Fruit fly (Drosophila melanogaster) whole organism, embryonic: ENCODE measurements around the gene FASN2.
A peak's percentile ranks its signal among the peaks of the same experiment; 100 is the strongest.

Experiments
- Bdp1 ChIP-seq: fragments of 200-800 bp; sonication (Bioruptor generic); optimal IDR thresholded peaks from 3 replicates; lab custom pipeline; 2016; ENCODE audit warnings: missing biosample characterization, missing genetic modification characterization
- CG10147 ChIP-seq: fragments of 200-800 bp; sonication (Bioruptor generic); optimal IDR thresholded peaks from 2 replicates; lab custom pipeline; 2019; ENCODE audit warnings: missing biosample characterization, mild to moderate bottlenecking, missing genetic modification characterization, moderate library complexity
- CG10366 ChIP-seq: fragments of 200-800 bp; sonication (Bioruptor generic); IDR thresholded peaks from 2 replicates; pipeline ENCODE4 v1.3.6; 2022; ENCODE audit warnings: missing biosample characterization, missing genetic modification characterization
- CG12071 ChIP-seq: fragments of 200-800 bp; sonication (Bioruptor generic); optimal IDR thresholded peaks from 3 replicates; lab custom pipeline; 2018; ENCODE audit warnings: missing biosample characterization, mild to moderate bottlenecking, missing genetic modification characterization
- CG12299 ChIP-seq: fragments of 200-800 bp; sonication (Bioruptor generic); optimal IDR thresholded peaks from 2 replicates; lab custom pipeline; 2018; ENCODE audit warnings: missing biosample characterization, mild to moderate bottlenecking, missing genetic modification characterization
- CG1233 ChIP-seq: fragments of 200-800 bp; sonication (Bioruptor generic); optimal IDR thresholded peaks from 4 replicates; lab custom pipeline; 2018; ENCODE audit warnings: missing biosample characterization, mild to moderate bottlenecking, missing genetic modification characterization
- CG14441 ChIP-seq: fragments of 200-800 bp; sonication (Bioruptor generic); IDR thresholded peaks from 2 replicates; pipeline ENCODE4 v1.3.6; 2022; ENCODE audit warnings: missing biosample characterization, missing genetic modification characterization
- CG14710 ChIP-seq: fragments of 200-800 bp; sonication (Bioruptor generic); optimal IDR thresholded peaks from 3 replicates; lab custom pipeline; 2019; ENCODE audit warnings: missing biosample characterization, mild to moderate bottlenecking, missing genetic modification characterization, moderate library complexity
- CG15269 ChIP-seq: fragments of 200-800 bp; sonication (Bioruptor generic); optimal IDR thresholded peaks from 2 replicates; lab custom pipeline; 2018; ENCODE audit warnings: missing biosample characterization, mild to moderate bottlenecking, missing genetic modification characterization, moderate library complexity
- CG15696 ChIP-seq: fragments of 200-800 bp; sonication (Bioruptor generic); optimal IDR thresholded peaks from 2 replicates; lab custom pipeline; 2019; ENCODE audit warnings: missing biosample characterization, mild to moderate bottlenecking, missing genetic modification characterization, moderate library complexity
- CG1603 ChIP-seq: fragments of 200-800 bp; sonication (Bioruptor generic); optimal IDR thresholded peaks from 2 replicates; lab custom pipeline; 2019; ENCODE audit warnings: missing biosample characterization, mild to moderate bottlenecking, missing genetic modification characterization, moderate library complexity
- CG17361 ChIP-seq: fragments of 200-800 bp; sonication (Bioruptor generic); IDR thresholded peaks from 3 replicates; pipeline ENCODE4 v1.3.6; 2022; ENCODE audit warnings: missing biosample characterization, missing genetic modification characterization
- CG17829 ChIP-seq: fragments of 200-800 bp; optimal IDR thresholded peaks from 2 replicates; lab custom pipeline; 2019; ENCODE audit warnings: missing biosample characterization, mild to moderate bottlenecking, missing genetic modification characterization, moderate library complexity
- CG18476 ChIP-seq: fragments of 200-800 bp; sonication (Bioruptor generic); optimal IDR thresholded peaks from 2 replicates; lab custom pipeline; 2016; ENCODE audit warnings: missing biosample characterization, mild to moderate bottlenecking, missing genetic modification characterization
- CG18764 ChIP-seq: fragments of 200-800 bp; sonication (Bioruptor generic); optimal IDR thresholded peaks from 3 replicates; lab custom pipeline; 2016; ENCODE audit warnings: missing biosample characterization, missing genetic modification characterization
- CG31365 ChIP-seq: fragments of 200-800 bp; sonication (Bioruptor generic); optimal IDR thresholded peaks from 2 replicates; lab custom pipeline; 2018; ENCODE audit warnings: missing biosample characterization, mild to moderate bottlenecking, missing genetic modification characterization
- CG31388 ChIP-seq: fragments of 200-800 bp; sonication (Bioruptor generic); optimal IDR thresholded peaks from 2 replicates; lab custom pipeline; 2016; ENCODE audit warnings: missing biosample characterization, missing genetic modification characterization
- CG33213 ChIP-seq: fragments of 200-800 bp; sonication (Bioruptor generic); optimal IDR thresholded peaks from 3 replicates; lab custom pipeline; 2016; ENCODE audit warnings: missing biosample characterization, missing genetic modification characterization
- CG3995 ChIP-seq: fragments of 200-800 bp; sonication (Bioruptor generic); optimal IDR thresholded peaks from 3 replicates; lab custom pipeline; 2016; ENCODE audit warnings: missing biosample characterization, missing genetic modification characterization
- CG4424 ChIP-seq: fragments of 200-800 bp; sonication (Bioruptor generic); optimal IDR thresholded peaks from 3 replicates; lab custom pipeline; 2016; ENCODE audit warnings: missing biosample characterization, missing genetic modification characterization
- CG9727 ChIP-seq: fragments of 200-800 bp; sonication (Bioruptor generic); optimal IDR thresholded peaks from 3 replicates; lab custom pipeline; 2017; ENCODE audit warnings: missing biosample characterization, mild to moderate bottlenecking, missing genetic modification characterization
- Dbx ChIP-seq: fragments of 200-800 bp; sonication (Bioruptor generic); IDR thresholded peaks from 3 replicates; pipeline ENCODE4 v1.3.6; 2022; ENCODE audit warnings: missing biosample characterization, missing genetic modification characterization
- Dfd ChIP-seq, 2 experiments: fragments of >200 bp; optimal IDR thresholded peaks; 2 replicates each; lab custom pipeline; 2017; ENCODE audit warnings: missing biosample characterization in 2 of 2, missing genetic modification characterization in 2 of 2
- Ets65A ChIP-seq: fragments of 200-800 bp; sonication (Bioruptor generic); peaks from one replicate; lab custom pipeline; 2016; ENCODE audit warnings: missing biosample characterization, missing genetic modification characterization
- Ets97D ChIP-seq: fragments of 200-800 bp; sonication (Bioruptor generic); optimal IDR thresholded peaks from 3 replicates; lab custom pipeline; 2016; ENCODE audit warnings: missing biosample characterization, missing genetic modification characterization
- HHEX ChIP-seq: fragments of 200-800 bp; sonication (Bioruptor generic); optimal IDR thresholded peaks from 3 replicates; lab custom pipeline; 2017; ENCODE audit warnings: missing biosample characterization, mild to moderate bottlenecking, missing genetic modification characterization, missing genetic modification reagents
- Hand ChIP-seq: fragments of 200-800 bp; sonication (Bioruptor generic); optimal IDR thresholded peaks from 2 replicates; lab custom pipeline; 2017; ENCODE audit warnings: mild to moderate bottlenecking, missing biosample characterization, missing genetic modification reagents, missing genetic modification characterization
- Max ChIP-seq: fragments of 200-800 bp; sonication (Bioruptor generic); optimal IDR thresholded peaks from 2 replicates; lab custom pipeline; 2016; ENCODE audit warnings: missing biosample characterization, mild to moderate bottlenecking, missing genetic modification characterization
- NFAT ChIP-seq: fragments of 200-800 bp; sonication (Bioruptor generic); IDR thresholded peaks from 2 replicates; pipeline ENCODE4 v1.3.6; 2022; ENCODE audit warnings: missing biosample characterization, missing genetic modification characterization
- Oaz ChIP-seq: fragments of 200-800 bp; sonication (Bioruptor generic); IDR thresholded peaks from 2 replicates; pipeline ENCODE4 v1.3.6; 2022; ENCODE audit warnings: missing biosample characterization, missing genetic modification characterization
- Ptx1 ChIP-seq: fragments of 200-800 bp; sonication (Bioruptor generic); IDR thresholded peaks from 2 replicates; pipeline ENCODE4 v1.3.6; 2022; ENCODE audit warnings: missing biosample characterization, missing genetic modification characterization
- Scr ChIP-seq: fragments of 200-800 bp; sonication (Bioruptor generic); IDR thresholded peaks from 2 replicates; pipeline ENCODE4 v1.3.6; 2022; ENCODE audit warnings: missing biosample characterization, missing genetic modification characterization; ENCODE audit not compliant: partially characterized antibody
- Spps ChIP-seq: fragments of 200-800 bp; sonication (Bioruptor generic); optimal IDR thresholded peaks from 2 replicates; lab custom pipeline; 2018; ENCODE audit warnings: missing biosample characterization, mild to moderate bottlenecking, missing genetic modification characterization
- Ssrp ChIP-seq: fragments of 200-800 bp; sonication (Bioruptor generic); optimal IDR thresholded peaks from 2 replicates; lab custom pipeline; 2018; ENCODE audit warnings: missing biosample characterization, mild to moderate bottlenecking, missing genetic modification characterization, moderate library complexity
- ab ChIP-seq: fragments of 200-800 bp; sonication (Bioruptor generic); optimal IDR thresholded peaks from 2 replicates; lab custom pipeline; 2016; ENCODE audit warnings: missing biosample characterization, missing genetic modification characterization
- az2 ChIP-seq: fragments of 200-800 bp; sonication (Bioruptor generic); optimal IDR thresholded peaks from 3 replicates; lab custom pipeline; 2016; ENCODE audit warnings: missing biosample characterization, missing genetic modification characterization
- bowl ChIP-seq: fragments of 200-800 bp; sonication (Bioruptor generic); IDR thresholded peaks from 2 replicates; pipeline ENCODE4 v1.3.6; 2022; ENCODE audit warnings: missing biosample characterization, missing genetic modification characterization
- cato ChIP-seq: fragments of 200-800 bp; sonication (Bioruptor generic); optimal IDR thresholded peaks from 2 replicates; lab custom pipeline; 2016; ENCODE audit warnings: missing biosample characterization, missing genetic modification characterization, borderline replicate concordance
- da ChIP-seq: fragments of 200-800 bp; sonication (Bioruptor generic); optimal IDR thresholded peaks from 2 replicates; lab custom pipeline; 2016; ENCODE audit warnings: missing biosample characterization, missing genetic modification characterization
- dmrt11E ChIP-seq: fragments of 200-800 bp; sonication (Bioruptor generic); optimal IDR thresholded peaks from 3 replicates; lab custom pipeline; 2018; ENCODE audit warnings: missing biosample characterization, mild to moderate bottlenecking, missing genetic modification characterization, moderate library complexity
- esg ChIP-seq: fragments of 200-800 bp; sonication (Bioruptor generic); conservative IDR thresholded peaks from 2 replicates; pipeline ENCODE4 v1.3.6; 2022; ENCODE audit warnings: missing biosample characterization, missing genetic modification characterization
- gce ChIP-seq: fragments of 200-800 bp; sonication (Bioruptor generic); IDR thresholded peaks from 3 replicates; pipeline ENCODE4 v1.3.6; 2022; ENCODE audit warnings: missing biosample characterization, missing genetic modification characterization
- gem ChIP-seq: fragments of 200-800 bp; sonication (Bioruptor generic); optimal IDR thresholded peaks from 2 replicates; lab custom pipeline; 2019; ENCODE audit warnings: missing biosample characterization, mild to moderate bottlenecking, missing genetic modification characterization, moderate library complexity
- gt ChIP-seq: fragments of 200-800 bp; sonication (Bioruptor generic); IDR thresholded peaks from 2 replicates; pipeline ENCODE4 v1.3.6; 2022; ENCODE audit warnings: missing biosample characterization, missing genetic modification characterization
- insv ChIP-seq, 2 experiments: fragments of 200-800 bp; sonication (Bioruptor generic); optimal IDR thresholded peaks; 3 replicates each; lab custom pipeline; 2016 to 2018; ENCODE audit warnings: missing biosample characterization in 2 of 2, missing genetic modification characterization in 2 of 2
- lilli ChIP-seq: fragments of 200-800 bp; sonication (Bioruptor generic); optimal IDR thresholded peaks from 3 replicates; lab custom pipeline; 2016; ENCODE audit warnings: missing biosample characterization, missing genetic modification characterization
- lmd ChIP-seq: fragments of 200-800 bp; sonication (Bioruptor generic); IDR thresholded peaks from 2 replicates; pipeline ENCODE4 v1.3.6; 2022; ENCODE audit warnings: missing biosample characterization, missing genetic modification characterization
- lola ChIP-seq, 3 experiments: fragments of >200 bp in 2 of 3; fragments of 200-800 bp in 1 of 3; sonication (Bioruptor generic) in 1 of 3; optimal IDR thresholded peaks; 2 replicates each; lab custom pipeline; 2017 to 2019; ENCODE audit warnings: missing biosample characterization in 3 of 3, missing genetic modification characterization in 3 of 3, mild to moderate bottlenecking in 1 of 3, moderate library complexity in 1 of 3
- mld ChIP-seq: fragments of 200-800 bp; sonication (Bioruptor generic); IDR thresholded peaks from 3 replicates; pipeline ENCODE4 v1.3.6; 2022; ENCODE audit warnings: missing biosample characterization, missing genetic modification characterization; ENCODE audit not compliant: partially characterized antibody
- pzg ChIP-seq: fragments of 200-800 bp; sonication (Bioruptor generic); optimal IDR thresholded peaks from 3 replicates; lab custom pipeline; 2018; ENCODE audit warnings: missing biosample characterization, mild to moderate bottlenecking, missing genetic modification characterization, moderate library complexity
- sens ChIP-seq: fragments of 200-800 bp; sonication (Bioruptor generic); peaks from one replicate; lab custom pipeline; 2016; ENCODE audit warnings: missing biosample characterization, missing genetic modification characterization

Gene FASN2

DNA sequence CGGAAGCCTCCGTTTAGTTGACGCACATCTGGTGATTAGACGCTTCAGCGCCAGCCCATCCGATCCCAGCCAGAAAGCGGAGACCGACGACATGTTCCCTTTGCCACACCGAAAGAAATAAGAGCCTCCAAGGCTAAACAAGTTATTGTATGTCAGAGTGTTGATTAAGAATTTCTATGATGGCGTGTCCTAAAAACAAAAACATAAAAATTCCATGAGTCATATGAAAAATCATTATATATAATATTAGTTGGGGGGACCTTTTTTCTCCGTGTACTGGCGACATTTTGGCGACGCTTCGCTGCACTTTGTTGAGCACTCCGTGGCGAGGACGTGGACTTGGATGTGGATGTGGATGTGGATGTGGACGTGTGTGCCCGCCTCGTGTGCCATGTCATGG lies 31.0 kb upstream of the FASN2 start (continued):
- TF ChIP-seq Hand (GFP tag; lab: Kevin White, UChicago), result no peak
- TF ChIP-seq da (GFP tag; lab: Kevin White, UChicago), result no peak
- peak; percentile 12 for TF ChIP-seq CG15696 (tag; lab: Kevin White, UChicago)
- TF ChIP-seq CG18764 (GFP tag; lab: Kevin White, UChicago), result no peak
- TF ChIP-seq az2 (GFP tag; lab: Kevin White, UChicago), result peak; percentile 13
- no peak for TF ChIP-seq gem
- TF ChIP-seq CG31388 (GFP tag; lab: Kevin White, UChicago), result no peak
- peak; percentile 35 for TF ChIP-seq CG9727
- TF ChIP-seq CG1603 (tag; lab: Kevin White, UChicago), result no peak
- no peak for TF ChIP-seq insv (GFP tag; optimal IDR thresholded peaks at IDR 0.05; lab: Kevin White, UChicago)
- TF ChIP-seq pzg (GFP tag; lab: Kevin White, UChicago), result no peak
- TF ChIP-seq CG3995, result no peak
- TF ChIP-seq Scr (GFP tag; lab: Robert Waterston, UW), result no peak
- TF ChIP-seq CG14441 (GFP tag; lab: Robert Waterston, UW), result peak; percentile 23; the same call in 1 of the 2 replicates
- peak; percentile 14; the same call in 1 of the 2 replicates for TF ChIP-seq CG10366 (GFP tag; lab: Robert Waterston, UW)
- no peak for TF ChIP-seq CG15269 (tag; lab: Kevin White, UChicago)
- TF ChIP-seq bowl (GFP tag; lab: Robert Waterston, UW), result no peak
- TF ChIP-seq Max (GFP tag; lab: Kevin White, UChicago), result no peak
- TF ChIP-seq Ssrp (tag; lab: Kevin White, UChicago), result peak; percentile 35
- TF ChIP-seq Ets97D (GFP tag; lab: Kevin White, UChicago), result no peak
- TF ChIP-seq CG10147, result no peak
- TF ChIP-seq Ptx1 (GFP tag; lab: Robert Waterston, UW), result peak; percentile 33; the same call in 1 of the 2 replicates
- TF ChIP-seq Ets65A (GFP tag; lab: Kevin White, UChicago), result peak; percentile 41
- TF ChIP-seq lmd (GFP tag; lab: Robert Waterston, UW), result peak; percentile 44; the same call in 1 of the 2 replicates
- TF ChIP-seq HHEX (GFP tag; lab: Kevin White, UChicago), result no peak
- no peak for TF ChIP-seq Bdp1 (GFP tag; lab: Kevin White, UChicago)
- 0 out of 3 replicates have a peak, but pooled peaks have one; percentile 36 for TF ChIP-seq CG17361 (GFP tag; lab: Robert Waterston, UW)
- no peak for TF ChIP-seq CG31365 (tag; lab: Kevin White, UChicago)
- no peak for TF ChIP-seq CG12299 (tag; lab: Kevin White, UChicago)
- TF ChIP-seq CG33213 (GFP tag; lab: Kevin White, UChicago), result no peak
- TF ChIP-seq esg, result peak; percentile 10; the same call in 1 of the 2 replicates
- no peak for TF ChIP-seq cato
- peak; percentile 27 for TF ChIP-seq CG4424 (GFP tag; lab: Kevin White, UChicago)
- no peak for TF ChIP-seq NFAT (GFP tag; lab: Robert Waterston, UW)
- no peak for TF ChIP-seq CG12071 (GFP tag; lab: Kevin White, UChicago)
- peak; percentile 78 for TF ChIP-seq sens (GFP tag; lab: Kevin White, UChicago)
- peak; percentile 49 for TF ChIP-seq dmrt11E (tag; lab: Kevin White, UChicago)
- peak; percentile 34 for TF ChIP-seq CG14710 (tag; lab: Kevin White, UChicago)
- no peak for TF ChIP-seq CG18476 (GFP tag; lab: Kevin White, UChicago)
- no peak for TF ChIP-seq ab (GFP tag; lab: Kevin White, UChicago)
- TF ChIP-seq Dbx (GFP tag; lab: Robert Waterston, UW), result no peak
- TF ChIP-seq CG1233 (GFP tag; lab: Kevin White, UChicago), result no peak
- TF ChIP-seq lilli (GFP tag; lab: Kevin White, UChicago), result peak; percentile 9
- TF ChIP-seq CG17829 (tag; lab: Kevin White, UChicago), result peak; percentile 53
- no peak for TF ChIP-seq Spps (tag; lab: Kevin White, UChicago)
- 0 out of 3 replicates have a peak, but pooled peaks have one; percentile 29 for TF ChIP-seq gce (GFP tag; lab: Robert Waterston, UW)
- TF ChIP-seq lola (GFP tag; optimal IDR thresholded peaks at IDR 0.05; lab: Kevin White, UChicago), result peak in 1 of 3 experiments; percentile 42
- no peak for TF ChIP-seq Oaz
- no peak for TF ChIP-seq mld
- TF ChIP-seq Dfd (GFP tag; optimal IDR thresholded peaks at IDR 0.05; lab: Kevin White, UChicago), result no peak
- TF ChIP-seq gt (GFP tag; lab: Robert Waterston, UW), result no peak
